Worm (Caenorhabditis elegans): ENCODE results near the gene asp-17.
A peak's percentile ranks its signal among the peaks of the same experiment; 100 is the strongest.

Gene asp-17

ce11 chrV:18990238-18990901 lies 46.8 kb downstream of the asp-17 start, which contains the start of the genes reps-1 and Y39B6A.37 (continued):
- TF ChIP-seq egl-5 (tag; optimal IDR thresholded peaks at IDR 0.05) (peak; percentile 28), ama-1 (optimal IDR thresholded peaks at IDR 0.05) (no peak), fkh-2 (tag; optimal IDR thresholded peaks at IDR 0.05) (no peak), nhr-28 (tag; optimal IDR thresholded peaks at IDR 0.05) (no peak), unc-62 (GFP tag; optimal IDR thresholded peaks at IDR 0.05) (no peak), jun-1 (tag; optimal IDR thresholded peaks at IDR 0.05) (peak; percentile 10), egl-27 (tag; optimal IDR thresholded peaks at IDR 0.05) (no peak)

- TF ChIP-seq ceh-28 (tag; optimal IDR thresholded peaks at IDR 0.05) = peak; percentile 90
- TF ChIP-seq nhr-25 (tag; optimal IDR thresholded peaks at IDR 0.05) = no peak
These were observed 51.0 kb downstream of the asp-17 start for ce11 chrV:18986103-18986502.
